Worm (Caenorhabditis elegans): ENCODE results near the gene R01H2.1.
A peak's percentile ranks its signal among the peaks of the same experiment; 100 is the strongest.

Gene R01H2.1

DNA sequence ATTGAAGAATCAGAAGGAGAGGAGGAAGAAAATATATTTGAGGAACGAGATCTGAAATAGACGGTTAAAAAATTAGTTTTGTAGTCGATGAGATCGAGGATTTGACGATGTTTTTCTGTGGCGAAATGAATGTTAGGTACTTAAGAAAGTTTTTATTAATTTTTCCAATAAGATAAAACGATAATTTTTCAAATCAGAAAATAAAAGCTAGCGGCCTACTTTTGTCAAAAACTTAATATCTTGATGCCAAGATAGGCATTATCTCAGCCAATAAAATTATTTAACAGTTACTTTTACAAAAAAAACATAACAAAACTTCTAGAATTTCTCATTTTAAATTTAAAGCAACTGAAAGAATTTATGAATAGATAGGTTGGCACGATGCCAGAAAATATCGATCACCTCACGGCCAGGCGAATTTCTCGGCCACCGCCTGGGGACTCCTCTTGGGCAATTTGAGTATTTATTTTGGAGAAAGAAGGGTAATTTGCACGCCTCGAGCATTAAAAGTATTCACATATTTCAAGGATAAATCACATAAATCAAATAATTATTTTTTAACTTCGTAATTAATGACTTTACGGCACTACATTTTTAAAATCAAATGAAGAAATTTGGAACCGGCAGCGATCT, 25.1 kb downstream of the R01H2.1 start, which contains the start of gene fubl-2 (continued):
- TF ChIP-seq C08G9.2 (tag; optimal IDR thresholded peaks at IDR 0.05) (peak; percentile 79), fkh-6 (tag; optimal IDR thresholded peaks at IDR 0.05) (peak; percentile 42), K09A11.1 (tag; optimal IDR thresholded peaks at IDR 0.05; ENCODE audit: insufficient read depth) (no peak), ceh-18 (tag; optimal IDR thresholded peaks at IDR 0.05) (no peak)

ce11 chrIII:7090545-7090944, 27.9 kb downstream of the R01H2.1 start, which contains the start of gene ZK418.10:
ZK418.10 (minus strand) TSS chrIII:7090692.
- TF ChIP-seq ceh-6 (GFP tag; optimal IDR thresholded peaks at IDR 0.05) (no peak), ahr-1 (tag; optimal IDR thresholded peaks at IDR 0.05) (no peak), T23F11.4 (GFP tag; optimal IDR thresholded peaks at IDR 0.05) (no peak), hlh-15 (tag; optimal IDR thresholded peaks at IDR 0.05) (no peak), pha-2 (tag; optimal IDR thresholded peaks at IDR 0.05) (no peak), fkh-10 (GFP tag; optimal IDR thresholded peaks at IDR 0.05) (no peak)

DNA sequence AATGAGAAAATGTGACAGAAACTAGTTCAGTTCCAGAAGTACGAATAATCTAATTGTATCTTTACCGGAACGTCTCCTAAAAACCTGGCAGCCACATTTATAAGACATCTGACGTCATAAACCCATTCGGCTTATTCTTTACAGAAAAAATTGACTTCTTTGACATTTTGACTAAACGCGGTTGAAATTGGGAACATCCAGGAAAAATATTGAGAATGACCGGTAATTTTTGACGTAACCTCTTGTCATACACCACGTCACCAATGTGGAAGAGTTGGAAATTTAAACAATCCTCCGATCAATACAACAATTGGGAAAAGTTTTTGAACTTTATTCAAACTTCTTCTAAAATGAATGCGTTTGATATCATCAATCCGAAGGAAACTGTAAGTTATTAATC, 28.4 kb downstream of the R01H2.1 start, which contains the start of gene ZK418.2:
Gene ZK418.2 (plus strand): TSS at position 301 of the 400 bp plus-strand sequence.
- TF ChIP-seq elt-2 (tag; optimal IDR thresholded peaks at IDR 0.05): no peak
- no peak for TF ChIP-seq sox-2 (GFP tag; IDR thresholded peaks at IDR 0.05)
- no peak for TF ChIP-seq ttx-3 (tag; optimal IDR thresholded peaks at IDR 0.05)
- no peak for TF ChIP-seq K02D7.2 (tag; optimal IDR thresholded peaks at IDR 0.05)
- TF ChIP-seq fkh-10 (GFP tag; optimal IDR thresholded peaks at IDR 0.05): no peak
- no peak for TF ChIP-seq lin-11 (tag; optimal IDR thresholded peaks at IDR 0.05)
- TF ChIP-seq ets-4 (tag; optimal IDR thresholded peaks at IDR 0.05): no peak
- no peak for TF ChIP-seq pag-3 (tag; optimal IDR thresholded peaks at IDR 0.05; ENCODE audit: borderline replicate concordance)

ce11 chrIII:7095156-7095555, 32.5 kb downstream of the R01H2.1 start, which contains the start of gene nhr-9:
nhr-9 (plus strand) TSS chrIII:7095462.
- no peak for TF ChIP-seq ttx-3 (tag; optimal IDR thresholded peaks at IDR 0.05)
- no peak for TF ChIP-seq odd-2 (tag; optimal IDR thresholded peaks at IDR 0.05)
- TF ChIP-seq hlh-15 (tag; optimal IDR thresholded peaks at IDR 0.05): no peak
- no peak for TF ChIP-seq unc-42 (tag; optimal IDR thresholded peaks at IDR 0.05)

DNA sequence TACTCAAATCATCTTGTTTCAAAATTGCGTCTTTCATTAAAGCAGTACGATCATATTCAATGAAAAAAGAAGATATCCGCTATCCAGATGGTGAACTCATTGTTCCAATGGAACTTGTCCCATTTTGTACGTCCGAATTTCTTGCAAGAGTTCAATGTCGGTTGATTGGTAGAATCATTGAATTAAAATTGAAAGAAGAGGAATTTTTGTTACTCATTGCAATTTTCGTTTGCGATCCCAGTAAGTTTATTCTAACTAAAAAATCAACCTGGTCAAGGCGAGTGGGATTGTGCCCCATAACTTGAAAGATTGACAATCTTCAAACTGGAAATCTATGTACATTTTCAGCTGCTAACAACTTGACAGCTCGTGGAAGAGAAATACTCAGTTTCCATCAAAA, 33.8 kb downstream of the R01H2.1 start:
- TF ChIP-seq sdc-2 (tag; optimal IDR thresholded peaks at IDR 0.05): no peak
- no peak for TF ChIP-seq unc-55 (GFP tag; optimal IDR thresholded peaks at IDR 0.05)
- no peak for TF ChIP-seq hlh-8 (tag; optimal IDR thresholded peaks at IDR 0.05)
- TF ChIP-seq ama-1 (optimal IDR thresholded peaks at IDR 0.05): no peak
- TF ChIP-seq pat-9 (tag; optimal IDR thresholded peaks at IDR 0.05): no peak
- TF ChIP-seq tbx-2 (tag; optimal IDR thresholded peaks at IDR 0.05): no peak
- TF ChIP-seq fkh-10 (GFP tag; optimal IDR thresholded peaks at IDR 0.05): no peak
- TF ChIP-seq pax-1 (tag; optimal IDR thresholded peaks at IDR 0.05): no peak

DNA sequence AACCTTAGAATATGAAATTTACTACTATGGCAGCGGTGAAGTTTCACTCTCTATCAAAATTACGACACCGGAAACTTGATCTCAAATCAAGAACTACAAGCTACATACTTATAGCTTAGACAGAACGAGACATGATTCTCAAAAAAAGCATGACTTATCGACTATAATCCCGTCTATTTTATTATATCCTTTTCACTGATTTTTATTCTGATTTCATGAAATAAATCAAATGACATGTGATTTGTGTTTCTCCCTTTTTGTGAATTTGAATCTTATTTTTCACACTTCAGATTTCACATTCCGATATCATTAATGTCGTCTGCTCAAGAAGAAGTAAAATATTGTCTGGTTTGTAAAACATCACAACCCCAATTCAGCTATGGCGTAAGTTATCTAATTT, 37.3 kb downstream of the R01H2.1 start, which contains the start of gene ZK418.11:
Gene ZK418.11 (plus strand): TSS at position 289 of the 400 bp plus-strand sequence.
- TF ChIP-seq fax-1 (tag; optimal IDR thresholded peaks at IDR 0.05) (no peak), ceh-45 (GFP tag; IDR thresholded peaks at IDR 0.05) (no peak), ceh-19 (GFP tag; optimal IDR thresholded peaks at IDR 0.05) (no peak), C38D4.7 (GFP tag; optimal IDR thresholded peaks at IDR 0.05) (no peak), ahr-1 (tag; optimal IDR thresholded peaks at IDR 0.05) (no peak), sox-2 (GFP tag; IDR thresholded peaks at IDR 0.05) (no peak), ceh-18 (tag; optimal IDR thresholded peaks at IDR 0.05) (no peak), eyg-1 (tag; optimal IDR thresholded peaks at IDR 0.05) (no peak), pha-4 (tag; optimal IDR thresholded peaks at IDR 0.05) (no peak), ets-4 (tag; optimal IDR thresholded peaks at IDR 0.05) (no peak), hlh-6 (tag; optimal IDR thresholded peaks at IDR 0.05) (no peak), pha-2 (tag; optimal IDR thresholded peaks at IDR 0.05) (no peak), ceh-2 (tag; optimal IDR thresholded peaks at IDR 0.05) (no peak)
